Fruit fly (Drosophila melanogaster): ENCODE results near the gene Fer1HCH.
A peak's percentile ranks its signal among the peaks of the same experiment; 100 is the strongest.

dm6 chr3R:30338648-30339038 is 49.3 kb downstream of the Fer1HCH start:
- TF ChIP-seq dsx (GFP tag; optimal IDR thresholded peaks at IDR 0.05; ENCODE audit: poor library complexity, severe bottlenecking) = no peak
- no peak for TF ChIP-seq achi (GFP tag; optimal IDR thresholded peaks at IDR 0.05)
- no peak for TF ChIP-seq pdm3 (GFP tag; optimal IDR thresholded peaks at IDR 0.05)
- TF ChIP-seq Hr4 (GFP tag; optimal IDR thresholded peaks at IDR 0.05) = no peak
- peak; percentile 1 for TF ChIP-seq net (GFP tag; optimal IDR thresholded peaks at IDR 0.05)
- TF ChIP-seq Smox (GFP tag; optimal IDR thresholded peaks at IDR 0.05) = no peak
- TF ChIP-seq CG8319 (GFP tag; optimal IDR thresholded peaks at IDR 0.05) = no peak
- no peak for TF ChIP-seq ss (GFP tag; optimal IDR thresholded peaks at IDR 0.05)
- no peak for TF ChIP-seq CG10631 (GFP tag; optimal IDR thresholded peaks at IDR 0.05)
- no peak for TF ChIP-seq OdsH (GFP tag; optimal IDR thresholded peaks at IDR 0.05)
- peak; percentile 17 for TF ChIP-seq CG32006 (GFP tag; optimal IDR thresholded peaks at IDR 0.05)
- TF ChIP-seq topi (GFP tag; optimal IDR thresholded peaks at IDR 0.05) = no peak
- no peak for TF ChIP-seq salr (GFP tag; optimal IDR thresholded peaks at IDR 0.05)
- no peak for TF ChIP-seq Eip93F (GFP tag; optimal IDR thresholded peaks at IDR 0.05)

All from whole organism, prepupa.